Fruit fly (Drosophila melanogaster) whole organism, prepupa: Measurements from ENCODE around the gene CG6567.

Experiments used
- CG15336 ChIP-seq: fragments of 200-800 bp; sonication (Bioruptor generic); IDR thresholded peaks from 2 replicates; pipeline ENCODE4 v1.3.6; 2022; ENCODE audit warnings: missing biosample characterization, missing genetic modification characterization
- CG3919 ChIP-seq: fragments of 200-800 bp; sonication (Bioruptor generic); optimal IDR thresholded peaks from 3 replicates; lab custom pipeline; 2016; ENCODE audit warnings: missing biosample characterization, missing genetic modification characterization
- CG6854 ChIP-seq: fragments of 200-800 bp; sonication (Bioruptor generic); optimal IDR thresholded peaks from 2 replicates; lab custom pipeline; 2017; ENCODE audit warnings: missing biosample characterization, mild to moderate bottlenecking, missing genetic modification characterization
- CG9139 ChIP-seq: fragments of 200-800 bp; sonication (Bioruptor generic); optimal IDR thresholded peaks from 3 replicates; lab custom pipeline; 2017; ENCODE audit warnings: missing biosample characterization, mild to moderate bottlenecking, missing genetic modification characterization
- Eip75B ChIP-seq: fragments of 200-800 bp; sonication (Bioruptor generic); optimal IDR thresholded peaks from 3 replicates; lab custom pipeline; 2016; ENCODE audit warnings: missing biosample characterization, missing genetic modification characterization
- Hr4 ChIP-seq: fragments of 200-800 bp; sonication (Bioruptor generic); optimal IDR thresholded peaks from 3 replicates; lab custom pipeline; 2016; ENCODE audit warnings: missing biosample characterization, missing genetic modification characterization
- Lpt ChIP-seq: fragments of 200-800 bp; sonication (Bioruptor generic); optimal IDR thresholded peaks from 3 replicates; lab custom pipeline; 2016; ENCODE audit warnings: missing biosample characterization, missing genetic modification characterization
- Met ChIP-seq: fragments of 200-800 bp; sonication (Bioruptor generic); optimal IDR thresholded peaks from 3 replicates; lab custom pipeline; 2016; ENCODE audit warnings: missing biosample characterization, missing genetic modification characterization
- OdsH ChIP-seq: fragments of 200-800 bp; sonication (Bioruptor generic); optimal IDR thresholded peaks from 3 replicates; lab custom pipeline; 2016; ENCODE audit warnings: missing biosample characterization, missing genetic modification characterization
- Sox102F ChIP-seq: fragments of 200-800 bp; sonication (Bioruptor generic); optimal IDR thresholded peaks from 2 replicates; lab custom pipeline; 2016; ENCODE audit warnings: missing biosample characterization, mild to moderate bottlenecking, missing genetic modification characterization
- fd59A ChIP-seq: fragments of 200-800 bp; sonication (Bioruptor generic); optimal IDR thresholded peaks from 2 replicates; lab custom pipeline; 2017; ENCODE audit warnings: missing biosample characterization, mild to moderate bottlenecking, missing genetic modification characterization, missing genetic modification reagents
- net ChIP-seq: fragments of 200-800 bp; sonication (Bioruptor generic); optimal IDR thresholded peaks from 3 replicates; lab custom pipeline; 2016; ENCODE audit warnings: missing biosample characterization, missing genetic modification characterization
- pdm3 ChIP-seq: fragments of 200-800 bp; sonication (Bioruptor generic); optimal IDR thresholded peaks from 3 replicates; lab custom pipeline; 2016; ENCODE audit warnings: missing biosample characterization, missing genetic modification characterization
- ss ChIP-seq, 2 experiments: fragments of 200-800 bp; sonication (Bioruptor generic); optimal IDR thresholded peaks; 2 replicates in 1 of 2; 3 replicates in 1 of 2; lab custom pipeline; 2017 to 2018; ENCODE audit warnings: mild to moderate bottlenecking in 2 of 2, missing biosample characterization in 2 of 2, missing genetic modification characterization in 2 of 2, moderate library complexity in 1 of 2

dm6 chr3R:10859713-10860112, 5.5 kb upstream of the CG6567 start, which contains the start of gene CG14694:
- TF ChIP-seq Eip75B (GFP tag; lab: Kevin White, UChicago) (no peak), CG3919 (GFP tag; lab: Kevin White, UChicago) (no peak), OdsH (GFP tag; lab: Kevin White, UChicago) (no peak), Lpt (GFP tag; lab: Kevin White, UChicago) (no peak), Sox102F (no peak), CG9139 (GFP tag; lab: Kevin White, UChicago) (no peak), pdm3 (GFP tag; lab: Kevin White, UChicago) (no peak), CG15336 (GFP tag; lab: Robert Waterston, UW) (no peak), net (GFP tag; lab: Kevin White, UChicago) (no peak), fd59A (no peak), Hr4 (no peak), Met (no peak), CG6854 (GFP tag; lab: Kevin White, UChicago) (no peak), ss (GFP tag; optimal IDR thresholded peaks at IDR 0.05; lab: Kevin White, UChicago) (no peak)
